Worm (Caenorhabditis elegans) whole organism, L4 larva: ENCODE results near the gene elo-7.

Source experiments
- T26A8.4 ChIP-seq: fragments of 200-800 bp; sonication (Bioruptor generic); IDR thresholded peaks from 2 replicates; pipeline ENCODE4 v1.3.6; 2022; ENCODE audit warnings: missing genetic modification characterization, missing compliant biosample characterization
- ceh-44 ChIP-seq: fragments of 200-800 bp; sonication (Bioruptor generic); IDR thresholded peaks from 2 replicates; pipeline ENCODE4 v1.3.6; 2022; ENCODE audit warnings: missing genetic modification reagents, missing genetic modification characterization, missing compliant biosample characterization
- ces-1 ChIP-seq: fragments of 150-350 bp; sonication (generic microtip); optimal IDR thresholded peaks from 4 replicates; lab custom pipeline; 2014; ENCODE audit warnings: missing biosample characterization, missing genetic modification reagents, missing genetic modification characterization
- daf-12 ChIP-seq: fragments of 150-350 bp; optimal IDR thresholded peaks from 2 replicates; lab custom pipeline; 2014; ENCODE audit warnings: missing biosample characterization, missing genetic modification reagents, missing genetic modification characterization
- daf-8 ChIP-seq: fragments of 200-800 bp; sonication (Bioruptor generic); IDR thresholded peaks from 2 replicates; pipeline ENCODE4 v1.3.6; 2022; ENCODE audit warnings: missing genetic modification characterization, missing compliant biosample characterization
- dpl-1 ChIP-seq: fragments of 150-350 bp; optimal IDR thresholded peaks from 2 replicates; lab custom pipeline; 2014; ENCODE audit warnings: missing biosample characterization, missing genetic modification reagents, missing genetic modification characterization
- egl-27 ChIP-seq: sonication (generic microtip); optimal IDR thresholded peaks from 3 replicates; lab custom pipeline; 2017; ENCODE audit warnings: missing biosample characterization, missing genetic modification reagents, missing genetic modification characterization
- lin-39 ChIP-seq: fragments of 150-350 bp; optimal IDR thresholded peaks from 2 replicates; lab custom pipeline; 2014; ENCODE audit warnings: missing biosample characterization, missing genetic modification reagents, missing genetic modification characterization
- nhr-237 ChIP-seq: sonication (generic microtip); optimal IDR thresholded peaks from 2 replicates; lab custom pipeline; 2017; ENCODE audit warnings: missing biosample characterization, missing genetic modification characterization
- pqm-1 ChIP-seq: sonication (generic microtip); optimal IDR thresholded peaks from 2 replicates; lab custom pipeline; 2017; ENCODE audit warnings: missing biosample characterization, missing genetic modification characterization

ce11 chrIV:9535105-9535504, 5.4 kb downstream of the elo-7 start:
- TF ChIP-seq daf-12 (no peak), lin-39 (tag; lab: Kevin White, UChicago) (no peak), nhr-237 (no peak), pqm-1 (no peak), T26A8.4 (no peak), ceh-44 (GFP tag; lab: Robert Waterston, UW) (no peak), daf-8 (GFP tag; lab: Robert Waterston, UW) (no peak), egl-27 (tag; lab: Kevin White, UChicago) (no peak), ces-1 (no peak), dpl-1 (GFP tag; lab: Kevin White, UChicago) (no peak)
